Worm (Caenorhabditis elegans) whole organism, midembryonic: Measurements from ENCODE around the gene F39F10.4.

Experiments
- T22C8.4 ChIP-seq: fragments of 200-800 bp; sonication (Bioruptor generic); IDR thresholded peaks from 2 replicates; pipeline ENCODE4 v1.3.6; 2022; ENCODE audit warnings: missing genetic modification characterization, missing compliant biosample characterization
- cog-1 ChIP-seq: sonication (generic microtip); optimal IDR thresholded peaks from 2 replicates; lab custom pipeline; 2016; ENCODE audit warnings: missing genetic modification characterization, missing compliant biosample characterization
- flt-1 ChIP-seq: fragments of 200-800 bp; sonication (Bioruptor generic); IDR thresholded peaks from 2 replicates; pipeline ENCODE4 v1.3.6; 2022; ENCODE audit warnings: missing genetic modification characterization, missing compliant biosample characterization
- klf-2 ChIP-seq: fragments of 200-800 bp; sonication (Bioruptor generic); conservative IDR thresholded peaks from 2 replicates; pipeline ENCODE4 v1.3.6; 2022; ENCODE audit warnings: missing genetic modification reagents, missing genetic modification characterization, missing compliant biosample characterization
- med-1 ChIP-seq: sonication (generic microtip); optimal IDR thresholded peaks from 2 replicates; lab custom pipeline; 2017; ENCODE audit warnings: missing genetic modification characterization, mild to moderate bottlenecking, missing compliant biosample characterization, antibody characterized with exemption, missing genetic modification reagents; ENCODE audit not compliant: insufficient read depth
- ref-1 ChIP-seq: fragments of 200-800 bp; sonication (Bioruptor generic); conservative IDR thresholded peaks from 2 replicates; pipeline ENCODE4 v1.3.6; 2022; ENCODE audit warnings: missing genetic modification reagents, missing genetic modification characterization, missing compliant biosample characterization
- tab-1 ChIP-seq: fragments of 200-800 bp; sonication (Bioruptor generic); IDR thresholded peaks from 2 replicates; pipeline ENCODE4 v1.3.6; 2022; ENCODE audit warnings: missing genetic modification characterization, missing compliant biosample characterization
- ztf-23 ChIP-seq: fragments of 200-800 bp; sonication (Bioruptor generic); IDR thresholded peaks from 2 replicates; pipeline ENCODE4 v1.3.6; 2022; ENCODE audit warnings: missing genetic modification reagents, missing genetic modification characterization, missing compliant biosample characterization
- ztf-29 ChIP-seq: fragments of 200-800 bp; sonication (Bioruptor generic); IDR thresholded peaks from 2 replicates; pipeline ENCODE4 v1.3.6; 2022; ENCODE audit warnings: missing genetic modification reagents, missing genetic modification characterization, missing compliant biosample characterization

- TF ChIP-seq flt-1 (GFP tag; lab: Robert Waterston, UW) (no peak), ref-1 (GFP tag; lab: Robert Waterston, UW) (no peak), klf-2 (GFP tag; lab: Robert Waterston, UW) (no peak), T22C8.4 (GFP tag; lab: Robert Waterston, UW) (no peak), ztf-23 (no peak), ztf-29 (no peak), cog-1 (tag; lab: Kevin White, UChicago) (no peak), tab-1 (GFP tag; lab: Robert Waterston, UW) (no peak), med-1 (GFP tag; lab: Kevin White, UChicago) (no peak)
These were observed 11.8 kb downstream of the F39F10.4 start, which contains the start of gene F39F10.3 for ce11 chrX:16891683-16892082.
